Worm (Caenorhabditis elegans) whole organism, young adult: ENCODE data around the gene inf-1.

Experiments
- B0261.1 ChIP-seq: sonication (generic microtip); optimal IDR thresholded peaks from 2 replicates; lab custom pipeline; 2016; ENCODE audit warnings: mild to moderate bottlenecking, missing genetic modification characterization, moderate library complexity, missing compliant biosample characterization
- C06A6.2 ChIP-seq: fragments of 200-800 bp; sonication (Bioruptor generic); conservative IDR thresholded peaks from 2 replicates; pipeline ENCODE4 v1.3.6; 2022; ENCODE audit warnings: missing genetic modification characterization, missing compliant biosample characterization
- D2030.7 ChIP-seq: fragments of 200-800 bp; sonication (Bioruptor generic); IDR thresholded peaks from 2 replicates; pipeline ENCODE4 v1.3.6; 2022; ENCODE audit warnings: missing genetic modification reagents, missing genetic modification characterization, missing compliant biosample characterization
- F10E7.11 ChIP-seq: sonication (generic microtip); optimal IDR thresholded peaks from 2 replicates; lab custom pipeline; 2017; ENCODE audit warnings: mild to moderate bottlenecking, missing genetic modification characterization, moderate library complexity, missing compliant biosample characterization
- F22D6.2 ChIP-seq: sonication (generic microtip); optimal IDR thresholded peaks from 2 replicates; lab custom pipeline; 2016; ENCODE audit warnings: mild to moderate bottlenecking, missing genetic modification characterization, missing compliant biosample characterization
- F39B2.1 ChIP-seq: fragments of 200-800 bp; sonication (Bioruptor generic); IDR thresholded peaks from 2 replicates; pipeline ENCODE4 v1.3.6; 2022; ENCODE audit warnings: missing genetic modification reagents, missing genetic modification characterization, missing compliant biosample characterization
- Y95B8A.8 ChIP-seq: fragments of 200-800 bp; sonication (Bioruptor generic); IDR thresholded peaks from 2 replicates; pipeline ENCODE4 v1.3.6; 2022; ENCODE audit warnings: missing genetic modification reagents, missing genetic modification characterization, missing compliant biosample characterization
- aptf-2 ChIP-seq: fragments of 200-800 bp; sonication (Bioruptor generic); conservative IDR thresholded peaks from 2 replicates; pipeline ENCODE4 v1.3.6; 2022; ENCODE audit warnings: missing genetic modification reagents, missing genetic modification characterization, missing compliant biosample characterization
- athp-1 ChIP-seq: sonication (generic microtip); optimal IDR thresholded peaks from 2 replicates; lab custom pipeline; 2017; ENCODE audit warnings: mild to moderate bottlenecking, missing genetic modification characterization, missing compliant biosample characterization
- attf-6 ChIP-seq: fragments of 200-800 bp; sonication (Bioruptor generic); IDR thresholded peaks from 2 replicates; pipeline ENCODE4 v1.3.6; 2022; ENCODE audit warnings: missing genetic modification reagents, missing genetic modification characterization, missing compliant biosample characterization
- cebp-1 ChIP-seq, 2 experiments: fragments of 200-800 bp in 1 of 2; sonication (Bioruptor generic) in 1 of 2; sonication (generic microtip) in 1 of 2; IDR thresholded peaks in 1 of 2; optimal IDR thresholded peaks in 1 of 2; 2 replicates each; pipeline versions ENCODE4 v1.3.6 to Lab custom; 2017 to 2022; ENCODE audit warnings: missing compliant biosample characterization in 2 of 2, missing genetic modification characterization in 2 of 2, mild to moderate bottlenecking in 1 of 2, missing genetic modification reagents in 1 of 2, moderate library complexity in 1 of 2
- ceh-100 ChIP-seq: fragments of 200-800 bp; sonication (Bioruptor generic); IDR thresholded peaks from 2 replicates; pipeline ENCODE4 v1.3.6; 2022; ENCODE audit warnings: missing genetic modification reagents, missing genetic modification characterization, missing compliant biosample characterization
- ceh-27 ChIP-seq: fragments of 200-800 bp; sonication (Bioruptor generic); optimal IDR thresholded peaks from 2 replicates; lab custom pipeline; 2018; ENCODE audit warnings: mild to moderate bottlenecking, missing genetic modification characterization, moderate library complexity, missing compliant biosample characterization
- ceh-58 ChIP-seq: fragments of 200-800 bp; sonication (Bioruptor generic); IDR thresholded peaks from 2 replicates; pipeline ENCODE4 v1.3.6; 2022; ENCODE audit warnings: missing genetic modification characterization, missing compliant biosample characterization
- dox-1 ChIP-seq: fragments of 200-800 bp; sonication (Bioruptor generic); IDR thresholded peaks from 2 replicates; pipeline ENCODE4 v1.3.6; 2022; ENCODE audit warnings: missing genetic modification reagents, missing genetic modification characterization, missing compliant biosample characterization
- dpff-1 ChIP-seq: sonication (generic microtip); optimal IDR thresholded peaks from 2 replicates; lab custom pipeline; 2017; ENCODE audit warnings: mild to moderate bottlenecking, missing genetic modification characterization, missing compliant biosample characterization
- hmg-1.2 ChIP-seq: fragments of 200-800 bp; sonication (Bioruptor generic); IDR thresholded peaks from 2 replicates; pipeline ENCODE4 v1.3.6; 2022; ENCODE audit warnings: missing genetic modification reagents, missing genetic modification characterization, missing compliant biosample characterization
- hmg-20 ChIP-seq: fragments of 200-800 bp; sonication (Bioruptor generic); IDR thresholded peaks from 2 replicates; pipeline ENCODE4 v1.3.6; 2022; ENCODE audit warnings: missing genetic modification reagents, missing genetic modification characterization, missing compliant biosample characterization
- lag-1 ChIP-seq: fragments of 200-800 bp; sonication (Bioruptor generic); IDR thresholded peaks from 2 replicates; pipeline ENCODE4 v1.3.6; 2022; ENCODE audit warnings: missing genetic modification reagents, missing genetic modification characterization, missing compliant biosample characterization
- let-526 ChIP-seq: fragments of 200-800 bp; sonication (Bioruptor generic); IDR thresholded peaks from 2 replicates; pipeline ENCODE4 v1.3.6; 2022; ENCODE audit warnings: missing genetic modification reagents, missing genetic modification characterization, missing compliant biosample characterization
- lin-40 ChIP-seq: sonication (generic microtip); optimal IDR thresholded peaks from 2 replicates; lab custom pipeline; 2016; ENCODE audit warnings: missing genetic modification characterization, mild to moderate bottlenecking, missing compliant biosample characterization, missing genotype, missing genetic modification reagents
- lin-54 ChIP-seq: fragments of 200-800 bp; sonication (Bioruptor generic); optimal IDR thresholded peaks from 2 replicates; lab custom pipeline; 2018; ENCODE audit warnings: mild to moderate bottlenecking, missing genetic modification characterization, missing compliant biosample characterization
- lsl-1 ChIP-seq: fragments of 200-800 bp; sonication (Bioruptor generic); optimal IDR thresholded peaks from 2 replicates; lab custom pipeline; 2018; ENCODE audit warnings: mild to moderate bottlenecking, missing genetic modification characterization, moderate library complexity, missing compliant biosample characterization
- lsy-27 ChIP-seq: sonication (generic microtip); optimal IDR thresholded peaks from 2 replicates; lab custom pipeline; 2017; ENCODE audit warnings: missing genetic modification characterization, mild to moderate bottlenecking, missing compliant biosample characterization, antibody characterized with exemption, missing genotype, borderline replicate concordance; ENCODE audit not compliant: insufficient read depth
- madf-10 ChIP-seq: sonication (generic microtip); optimal IDR thresholded peaks from 2 replicates; lab custom pipeline; 2016; ENCODE audit warnings: mild to moderate bottlenecking, missing genetic modification characterization, missing compliant biosample characterization
- madf-3 ChIP-seq: fragments of 200-800 bp; sonication (Bioruptor generic); IDR thresholded peaks from 2 replicates; pipeline ENCODE4 v1.3.6; 2022; ENCODE audit warnings: missing genetic modification reagents, missing genetic modification characterization, missing compliant biosample characterization
- madf-8 ChIP-seq: fragments of 200-800 bp; sonication (Bioruptor generic); conservative IDR thresholded peaks from 2 replicates; pipeline ENCODE4 v1.3.6; 2022; ENCODE audit warnings: missing genetic modification reagents, missing genetic modification characterization, missing compliant biosample characterization
- mxl-1 ChIP-seq: sonication (generic microtip); optimal IDR thresholded peaks from 2 replicates; lab custom pipeline; 2016; ENCODE audit warnings: missing genetic modification characterization, missing compliant biosample characterization
- nfya-1 ChIP-seq: sonication (generic microtip); optimal IDR thresholded peaks from 2 replicates; lab custom pipeline; 2017; ENCODE audit warnings: antibody characterized with exemption, missing compliant biosample characterization, missing genetic modification characterization, borderline replicate concordance; ENCODE audit not compliant: insufficient read depth
- nhr-179 ChIP-seq: sonication (generic microtip); optimal IDR thresholded peaks from 2 replicates; lab custom pipeline; 2016; ENCODE audit warnings: mild to moderate bottlenecking, missing genetic modification characterization, missing compliant biosample characterization
- nhr-80 ChIP-seq: sonication (generic microtip); optimal IDR thresholded peaks from 2 replicates; lab custom pipeline; 2016; ENCODE audit warnings: missing genetic modification characterization, missing compliant biosample characterization
- nhr-90 ChIP-seq: sonication (generic microtip); optimal IDR thresholded peaks from 2 replicates; lab custom pipeline; 2016; ENCODE audit warnings: missing genotype, mild to moderate bottlenecking, missing genetic modification characterization, missing compliant biosample characterization
- pbrm-1 ChIP-seq: fragments of 200-800 bp; sonication (Bioruptor generic); IDR thresholded peaks from 2 replicates; pipeline ENCODE4 v1.3.6; 2022; ENCODE audit warnings: missing genetic modification reagents, missing genetic modification characterization, missing compliant biosample characterization
- pha-4 ChIP-seq: fragments of 150-350 bp; sonication (generic microtip); optimal IDR thresholded peaks from 2 replicates; lab custom pipeline; 2014; ENCODE audit warnings: missing biosample characterization, missing genetic modification reagents, missing genetic modification characterization
- rec-8 ChIP-seq, 2 experiments: sonication (generic microtip); optimal IDR thresholded peaks; 2 replicates each; lab custom pipeline; 2016; ENCODE audit warnings: mild to moderate bottlenecking in 2 of 2, missing genetic modification characterization in 2 of 2, missing genetic modification reagents in 2 of 2, missing genotype in 2 of 2, missing biosample characterization in 1 of 2, missing compliant biosample characterization in 1 of 2, moderate library complexity in 1 of 2
- rpc-1 ChIP-seq, 2 experiments: fragments of 150-350 bp in 1 of 2; sonication (generic microtip) in 1 of 2; optimal IDR thresholded peaks; 2 replicates each; lab custom pipeline; 2014 to 2018; ENCODE audit warnings: missing biosample characterization in 1 of 2, missing genetic modification characterization in 1 of 2, missing genetic modification reagents in 1 of 2, missing genotype in 1 of 2
- snpc-1.1 ChIP-seq: sonication (generic microtip); optimal IDR thresholded peaks from 2 replicates; lab custom pipeline; 2017; ENCODE audit warnings: missing genetic modification characterization, mild to moderate bottlenecking, missing compliant biosample characterization, antibody characterized with exemption, moderate library complexity, missing genotype, missing genetic modification reagents; ENCODE audit not compliant: insufficient read depth
- snpc-1.3 ChIP-seq: sonication (generic microtip); optimal IDR thresholded peaks from 2 replicates; lab custom pipeline; 2017; ENCODE audit warnings: missing genetic modification characterization, mild to moderate bottlenecking, missing compliant biosample characterization, antibody characterized with exemption, moderate library complexity, missing genotype, missing genetic modification reagents; ENCODE audit not compliant: insufficient read depth
- somi-1 ChIP-seq: fragments of 200-800 bp; sonication (Bioruptor generic); optimal IDR thresholded peaks from 2 replicates; lab custom pipeline; 2018; ENCODE audit warnings: mild to moderate bottlenecking, missing genetic modification characterization, missing compliant biosample characterization
- sptf-2 ChIP-seq: fragments of 200-800 bp; sonication (Bioruptor generic); optimal IDR thresholded peaks from 2 replicates; lab custom pipeline; 2018; ENCODE audit warnings: mild to moderate bottlenecking, missing genetic modification characterization, missing compliant biosample characterization
- tbx-9 ChIP-seq: sonication (generic microtip); optimal IDR thresholded peaks from 2 replicates; lab custom pipeline; 2016; ENCODE audit warnings: borderline replicate concordance, missing genetic modification characterization, inconsistent platforms, missing compliant biosample characterization
- unc-62 ChIP-seq: fragments of 150-350 bp; optimal IDR thresholded peaks from 2 replicates; lab custom pipeline; 2014; ENCODE audit warnings: missing biosample characterization, missing genetic modification reagents, missing genetic modification characterization
- xnd-1 ChIP-seq: sonication (generic microtip); optimal IDR thresholded peaks from 2 replicates; lab custom pipeline; 2016; ENCODE audit warnings: missing genotype, missing genetic modification reagents, missing genetic modification characterization, missing compliant biosample characterization
- zim-3 ChIP-seq: sonication (generic microtip); optimal IDR thresholded peaks from 2 replicates; lab custom pipeline; 2017; ENCODE audit warnings: mild to moderate bottlenecking, missing genetic modification characterization, moderate library complexity, missing compliant biosample characterization
- ztf-18 ChIP-seq: sonication (generic microtip); optimal IDR thresholded peaks from 2 replicates; lab custom pipeline; 2016; ENCODE audit warnings: missing genotype, mild to moderate bottlenecking, missing genetic modification characterization, missing compliant biosample characterization
- ztf-25 ChIP-seq: fragments of 200-800 bp; sonication (Bioruptor generic); IDR thresholded peaks from 2 replicates; pipeline ENCODE4 v1.3.6; 2022; ENCODE audit warnings: missing genetic modification reagents, missing genetic modification characterization, missing compliant biosample characterization

inf-1 gene

DNA sequence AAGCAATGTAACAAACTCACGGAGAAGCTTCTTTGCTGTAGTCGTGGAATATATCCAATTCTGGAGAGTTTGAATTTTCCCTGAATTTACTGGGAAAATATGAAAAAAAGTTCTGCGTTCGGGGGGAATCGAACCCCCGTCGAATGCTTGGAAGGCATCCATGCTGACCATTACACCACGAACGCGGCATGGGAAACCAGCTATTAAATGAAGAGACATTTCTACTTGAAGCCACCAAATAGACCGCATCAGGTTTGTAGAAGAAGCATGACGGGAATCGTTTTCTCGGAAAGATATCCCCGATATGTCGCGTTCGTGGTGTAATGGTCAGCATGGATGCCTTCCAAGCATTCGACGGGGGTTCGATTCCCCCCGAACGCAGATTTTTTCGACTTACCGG is 41.4 kb upstream of the inf-1 start:
- TF ChIP-seq xnd-1 (tag; lab: Kevin White, UChicago) (no peak), lin-40 (tag; lab: Kevin White, UChicago) (peak; percentile 54), Y95B8A.8 (GFP tag; lab: Robert Waterston, UW) (no peak), somi-1 (GFP tag; lab: Kevin White, UChicago) (no peak), snpc-1.3 (peak; percentile 13), tbx-9 (tag; lab: Kevin White, UChicago) (no peak), ceh-100 (GFP tag; lab: Robert Waterston, UW) (no peak), madf-10 (tag; lab: Kevin White, UChicago) (peak; percentile 5), nhr-80 (tag; lab: Kevin White, UChicago) (no peak), zim-3 (peak; percentile 10), B0261.1 (tag; lab: Kevin White, UChicago) (peak; percentile 74), unc-62 (GFP tag; lab: Kevin White, UChicago) (no peak), madf-3 (GFP tag; lab: Robert Waterston, UW) (0 out of 2 replicates have a peak, but pooled peaks have one; percentile 19), attf-6 (GFP tag; lab: Robert Waterston, UW) (peak; percentile 53; the same call in 1 of the 2 replicates), let-526 (GFP tag; lab: Robert Waterston, UW) (peak; percentile 53; the same call in 1 of the 2 replicates), ceh-27 (no peak), nhr-179 (tag; lab: Kevin White, UChicago) (no peak), sptf-2 (no peak), F10E7.11 (tag; lab: Kevin White, UChicago) (no peak), lsy-27 (tag; lab: Kevin White, UChicago) (no peak), pbrm-1 (GFP tag; lab: Robert Waterston, UW) (0 out of 2 replicates have a peak, but pooled peaks have one; percentile 50), pha-4 (tag; lab: Kevin White, UChicago) (no peak), D2030.7 (GFP tag; lab: Robert Waterston, UW) (0 out of 2 replicates have a peak, but pooled peaks have one; percentile 22), lag-1 (GFP tag; lab: Robert Waterston, UW) (no peak), ceh-58 (0 out of 2 replicates have a peak, but pooled peaks have one; percentile 3), hmg-20 (GFP tag; lab: Robert Waterston, UW) (no peak), rec-8 (tag; optimal IDR thresholded peaks at IDR 0.05; lab: Kevin White, UChicago) (peak in 1 of 2 experiments; percentile 43), cebp-1 (GFP tag; IDR thresholded peaks at IDR 0.05; lab: Robert Waterston, UW) (no peak), cebp-1 (tag; optimal IDR thresholded peaks at IDR 0.05; lab: Kevin White, UChicago) (peak; percentile 50), mxl-1 (peak; percentile 9), snpc-1.1 (no peak), F22D6.2 (tag; lab: Kevin White, UChicago) (no peak), hmg-1.2 (GFP tag; lab: Robert Waterston, UW) (peak; percentile 59), rpc-1 (optimal IDR thresholded peaks at IDR 0.05; lab: Kevin White, UChicago) (peak; percentile 80), rpc-1 (tag; optimal IDR thresholded peaks at IDR 0.05; lab: Kevin White, UChicago) (peak; percentile 76), dpff-1 (no peak), C06A6.2 (no peak), dox-1 (no peak), ztf-18 (tag; lab: Kevin White, UChicago) (peak; percentile 44), aptf-2 (no peak), athp-1 (tag; lab: Kevin White, UChicago) (peak; percentile 38), F39B2.1 (no peak), lsl-1 (GFP tag; lab: Kevin White, UChicago) (peak; percentile 20), nfya-1 (tag; lab: Kevin White, UChicago) (no peak), lin-54 (peak; percentile 15), nhr-90 (tag; lab: Kevin White, UChicago) (peak; percentile 75), madf-8 (no peak), ztf-25 (GFP tag; lab: Robert Waterston, UW) (0 out of 2 replicates have a peak, but pooled peaks have one; percentile 7)
